Worm (Caenorhabditis elegans) whole organism, L3 larva: ENCODE results near the gene dmsr-5.

Source experiments
- ama-1 ChIP-seq: fragments of 150-350 bp; optimal IDR thresholded peaks from 2 replicates; lab custom pipeline; 2018
- ceh-16 ChIP-seq: sonication (generic microtip); optimal IDR thresholded peaks from 2 replicates; lab custom pipeline; 2017; ENCODE audit warnings: missing biosample characterization, missing genetic modification characterization
- ceh-28 ChIP-seq: fragments of 150-350 bp; optimal IDR thresholded peaks from 2 replicates; lab custom pipeline; 2014; ENCODE audit warnings: missing biosample characterization, missing genetic modification reagents, missing genetic modification characterization
- ceh-82 ChIP-seq: fragments of 150-350 bp; optimal IDR thresholded peaks from 2 replicates; lab custom pipeline; 2014; ENCODE audit warnings: missing biosample characterization, missing genetic modification characterization
- ceh-9 ChIP-seq: sonication (generic microtip); optimal IDR thresholded peaks from 2 replicates; lab custom pipeline; 2018; ENCODE audit warnings: missing biosample characterization, missing genetic modification characterization
- egl-27 ChIP-seq: sonication (generic microtip); optimal IDR thresholded peaks from 4 replicates; lab custom pipeline; 2017; ENCODE audit warnings: missing biosample characterization, missing genetic modification reagents, missing genetic modification characterization
- egl-5 ChIP-seq: fragments of 150-350 bp; optimal IDR thresholded peaks from 2 replicates; lab custom pipeline; 2017; ENCODE audit warnings: missing biosample characterization, missing genetic modification reagents, missing genetic modification characterization, inconsistent platforms
- elt-1 ChIP-seq: fragments of 150-350 bp; optimal IDR thresholded peaks from 2 replicates; lab custom pipeline; 2014; ENCODE audit warnings: missing biosample characterization, missing genetic modification characterization
- elt-2 ChIP-seq: sonication (generic microtip); optimal IDR thresholded peaks from 2 replicates; lab custom pipeline; 2016; ENCODE audit warnings: missing genetic modification reagents, mild to moderate bottlenecking, missing genetic modification characterization, missing compliant biosample characterization
- elt-3 ChIP-seq, 3 experiments: fragments of 150-350 bp in 1 of 3; sonication (generic microtip) in 2 of 3; optimal IDR thresholded peaks; 2 replicates in 2 of 3; 4 replicates in 1 of 3; lab custom pipeline; 2014 to 2017; ENCODE audit warnings: missing biosample characterization in 3 of 3, missing genetic modification characterization in 3 of 3
- fkh-2 ChIP-seq: fragments of 150-350 bp; optimal IDR thresholded peaks from 2 replicates; lab custom pipeline; 2014; ENCODE audit warnings: missing biosample characterization, missing genetic modification reagents, missing genetic modification characterization
- fos-1 ChIP-seq: fragments of 150-350 bp; optimal IDR thresholded peaks from 2 replicates; lab custom pipeline; 2014; ENCODE audit warnings: missing biosample characterization, missing genetic modification characterization
- hmg-11 ChIP-seq: sonication (generic microtip); optimal IDR thresholded peaks from 2 replicates; lab custom pipeline; 2016; ENCODE audit warnings: missing genetic modification characterization, missing compliant biosample characterization
- jun-1 ChIP-seq: fragments of 150-350 bp; optimal IDR thresholded peaks from 2 replicates; lab custom pipeline; 2014; ENCODE audit warnings: missing biosample characterization, missing genetic modification reagents, missing genetic modification characterization
- lin-15B ChIP-seq: fragments of 150-350 bp; optimal IDR thresholded peaks from 2 replicates; lab custom pipeline; 2014; ENCODE audit warnings: missing biosample characterization, missing genetic modification characterization
- nfya-1 ChIP-seq: sonication (generic microtip); optimal IDR thresholded peaks from 2 replicates; lab custom pipeline; 2017; ENCODE audit warnings: missing genetic modification characterization, mild to moderate bottlenecking, missing compliant biosample characterization, antibody characterized with exemption, moderate library complexity; ENCODE audit not compliant: insufficient read depth
- nhr-11 ChIP-seq: fragments of 150-350 bp; optimal IDR thresholded peaks from 2 replicates; lab custom pipeline; 2014; ENCODE audit warnings: missing biosample characterization, missing genetic modification characterization
- nhr-12 ChIP-seq: fragments of 150-350 bp; optimal IDR thresholded peaks from 2 replicates; lab custom pipeline; 2014; ENCODE audit warnings: missing biosample characterization, missing genetic modification characterization
- nhr-23 ChIP-seq: fragments of 150-350 bp; optimal IDR thresholded peaks from 2 replicates; lab custom pipeline; 2014; ENCODE audit warnings: missing biosample characterization, missing genetic modification reagents, missing genetic modification characterization
- nhr-25 ChIP-seq: sonication (generic microtip); optimal IDR thresholded peaks from 2 replicates; lab custom pipeline; 2017; ENCODE audit warnings: missing biosample characterization, missing genetic modification characterization
- nhr-28 ChIP-seq: fragments of 150-350 bp; optimal IDR thresholded peaks from 2 replicates; lab custom pipeline; 2014; ENCODE audit warnings: missing biosample characterization, missing genetic modification characterization
- nhr-43 ChIP-seq: sonication (generic microtip); optimal IDR thresholded peaks from 2 replicates; lab custom pipeline; 2016; ENCODE audit warnings: mild to moderate bottlenecking, missing genetic modification characterization, missing compliant biosample characterization; ENCODE audit not compliant: poor library complexity, severe bottlenecking
- nhr-76 ChIP-seq: fragments of 150-350 bp; sonication (generic microtip); optimal IDR thresholded peaks from 5 replicates; lab custom pipeline; 2014; ENCODE audit warnings: missing biosample characterization, missing genetic modification characterization
- nhr-77 ChIP-seq: fragments of 150-350 bp; optimal IDR thresholded peaks from 2 replicates; lab custom pipeline; 2014; ENCODE audit warnings: missing biosample characterization, missing genetic modification characterization
- pha-4 ChIP-seq: fragments of 150-350 bp; optimal IDR thresholded peaks from 2 replicates; lab custom pipeline; 2014; ENCODE audit warnings: missing biosample characterization, missing genetic modification reagents, missing genetic modification characterization
- skn-1 ChIP-seq: fragments of 150-350 bp; optimal IDR thresholded peaks from 2 replicates; lab custom pipeline; 2014; ENCODE audit warnings: missing biosample characterization, missing genetic modification characterization
- tbx-2 ChIP-seq: sonication (generic microtip); optimal IDR thresholded peaks from 2 replicates; lab custom pipeline; 2016; ENCODE audit warnings: mild to moderate bottlenecking, missing genetic modification characterization, missing compliant biosample characterization
- unc-39 ChIP-seq: sonication (generic microtip); optimal IDR thresholded peaks from 4 replicates; lab custom pipeline; 2017; ENCODE audit warnings: missing biosample characterization, missing genetic modification characterization
- unc-62 ChIP-seq: fragments of 150-350 bp; sonication (generic microtip); optimal IDR thresholded peaks from 4 replicates; lab custom pipeline; 2014; ENCODE audit warnings: missing biosample characterization, missing genetic modification reagents, missing genetic modification characterization
- zag-1 ChIP-seq: fragments of 150-350 bp; optimal IDR thresholded peaks from 2 replicates; lab custom pipeline; 2014; ENCODE audit warnings: missing biosample characterization, missing genetic modification characterization
- ztf-11 ChIP-seq: fragments of 150-350 bp; optimal IDR thresholded peaks from 2 replicates; lab custom pipeline; 2014; ENCODE audit warnings: missing biosample characterization, missing genetic modification characterization
- ztf-4 ChIP-seq: fragments of 150-350 bp; optimal IDR thresholded peaks from 2 replicates; lab custom pipeline; 2014; ENCODE audit warnings: missing biosample characterization, missing genetic modification characterization

The dmsr-5 gene

DNA sequence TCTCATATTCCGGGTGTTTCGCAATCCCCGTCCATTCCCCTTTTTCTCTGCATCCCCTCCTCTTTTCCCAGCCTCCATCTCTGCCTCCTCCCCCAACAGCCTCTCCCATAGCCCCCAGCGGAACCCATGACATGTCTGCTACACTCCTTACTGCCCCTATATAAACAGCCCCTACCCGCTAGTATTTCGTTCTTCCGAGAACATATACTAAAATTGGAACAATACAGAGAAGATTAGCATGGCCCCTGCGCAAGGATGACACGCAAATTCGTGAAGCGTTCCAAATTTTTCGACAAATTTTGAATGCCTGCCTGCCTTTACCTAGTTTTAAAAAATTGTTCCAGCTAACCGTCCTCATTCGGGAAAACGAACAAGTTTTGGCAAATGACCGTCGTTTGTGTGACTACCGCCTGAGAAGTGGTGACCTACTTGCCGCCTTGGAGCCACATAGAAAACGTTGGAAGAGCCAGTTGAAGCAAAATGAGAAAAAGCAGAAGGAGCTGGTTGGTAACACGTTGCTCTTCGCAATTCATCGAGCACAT lies 5.5 kb downstream of the dmsr-5 start (continued):
- peak; percentile 94 for TF ChIP-seq pha-4 (tag; lab: Kevin White, UChicago)
- peak; percentile 14 for TF ChIP-seq fkh-2 (tag; lab: Kevin White, UChicago)
- peak; percentile 57 for TF ChIP-seq ceh-16
- TF ChIP-seq hmg-11 (tag; lab: Kevin White, UChicago), result peak; percentile 100
- peak; percentile 96 for TF ChIP-seq ceh-82
- peak in 1 of 3 experiments; percentile 88 for TF ChIP-seq elt-3 (tag; optimal IDR thresholded peaks at IDR 0.05; lab: Kevin White, UChicago)
- peak; percentile 67 for TF ChIP-seq zag-1 (tag; lab: Kevin White, UChicago)
- peak; percentile 69 for TF ChIP-seq lin-15B (tag; lab: Kevin White, UChicago)
- TF ChIP-seq nhr-43, result peak; percentile 96
- TF ChIP-seq nhr-77 (tag; lab: Kevin White, UChicago), result peak; percentile 87
- TF ChIP-seq ztf-4 (tag; lab: Kevin White, UChicago), result peak; percentile 87
- peak; percentile 58 for TF ChIP-seq skn-1 (tag; lab: Kevin White, UChicago)
- no peak for TF ChIP-seq nhr-28 (tag; lab: Kevin White, UChicago)
- TF ChIP-seq nhr-76 (tag; lab: Kevin White, UChicago), result no peak
- peak; percentile 76 for TF ChIP-seq unc-62 (GFP tag; lab: Kevin White, UChicago)
- TF ChIP-seq nhr-11 (tag; lab: Kevin White, UChicago), result peak; percentile 26
- peak; percentile 43 for TF ChIP-seq ztf-11 (tag; lab: Kevin White, UChicago)

DNA sequence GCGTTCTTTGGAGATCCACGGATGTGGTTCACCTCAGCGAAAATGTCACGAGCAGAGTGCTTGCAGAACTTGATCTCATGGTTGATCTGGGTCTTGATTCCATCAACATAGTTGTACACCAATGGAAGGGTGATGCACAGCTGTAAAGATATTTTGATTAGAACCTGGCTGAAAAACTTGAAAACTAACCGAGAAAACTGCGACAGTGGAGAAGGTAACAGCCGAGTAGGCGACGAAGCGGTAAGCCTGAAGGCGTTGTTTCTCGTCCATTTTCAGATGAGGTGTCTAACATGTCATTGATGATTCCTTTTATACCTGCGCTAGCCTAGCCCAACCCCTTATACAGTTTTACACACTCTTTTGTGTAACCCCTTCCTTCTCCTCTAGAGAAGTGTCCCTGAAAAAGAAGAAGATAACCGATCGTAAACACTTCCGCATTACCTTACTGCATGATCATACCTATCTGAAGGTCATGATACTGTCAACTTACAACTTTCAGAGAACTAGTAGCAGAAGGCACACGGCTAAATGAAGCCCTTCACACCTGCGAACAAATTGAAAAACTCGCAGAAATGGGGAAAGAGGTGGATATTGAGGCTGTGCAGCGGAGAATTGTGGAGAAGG lies 7.4 kb downstream of the dmsr-5 start, which contains the start of gene col-94:
Gene col-94, minus strand, starts transcription at position 313 of the 624 bp plus-strand sequence.
- TF ChIP-seq ama-1 (lab: Kevin White, UChicago) (peak; percentile 3), nhr-25 (tag; lab: Kevin White, UChicago) (peak; percentile 91), ztf-11 (tag; lab: Kevin White, UChicago) (no peak)

DNA sequence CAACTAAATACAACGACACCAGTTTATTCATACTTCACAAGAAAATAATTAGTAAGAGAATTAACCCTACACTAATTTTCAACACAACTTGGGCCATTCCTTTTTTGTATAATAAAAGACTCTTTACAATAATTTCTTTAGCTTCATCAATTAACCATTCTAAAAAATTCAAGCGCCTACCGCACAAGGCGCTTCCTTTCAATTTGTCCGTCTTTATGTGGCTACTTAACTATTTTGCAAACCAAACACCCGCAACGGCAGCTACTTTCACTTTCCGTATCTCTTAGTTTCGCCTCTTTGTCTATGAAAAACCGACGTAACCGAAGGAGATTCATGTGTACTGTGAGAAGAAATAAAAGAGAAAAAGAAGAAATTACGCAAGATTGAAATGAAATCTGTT lies 8.6 kb downstream of the dmsr-5 start:
- TF ChIP-seq nhr-25 (tag; lab: Kevin White, UChicago) (peak; percentile 25), nhr-43 (peak; percentile 48)

DNA sequence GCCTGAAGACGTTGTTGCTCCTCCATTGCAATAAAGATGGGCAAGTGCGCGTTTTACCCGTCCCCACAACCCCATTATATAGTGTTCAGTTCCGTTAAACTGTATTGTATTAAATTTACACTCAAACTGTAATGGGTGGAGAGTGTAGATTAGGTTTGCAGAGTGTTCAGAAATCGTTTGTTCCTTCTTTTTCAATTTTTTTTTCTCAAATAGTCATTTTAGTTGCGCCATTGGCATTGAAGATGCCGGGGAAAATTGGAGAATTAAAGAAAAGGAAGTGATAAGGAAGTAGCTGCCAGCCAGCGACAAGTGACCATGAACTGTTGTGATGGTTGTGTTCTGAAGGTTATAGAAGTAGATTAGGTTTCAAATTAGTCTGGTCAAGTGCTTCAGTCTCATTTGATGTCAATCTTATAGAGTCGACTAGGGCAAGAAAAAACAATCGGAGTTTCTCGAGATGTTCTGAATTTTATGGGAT lies 9.5 kb downstream of the dmsr-5 start, which contains the start of gene col-93:
Gene col-93, minus strand, starts transcription at position 51 of the 478 bp plus-strand sequence.
- TF ChIP-seq pha-4 (tag; lab: Kevin White, UChicago), result no peak
- no peak for TF ChIP-seq zag-1 (tag; lab: Kevin White, UChicago)
- no peak for TF ChIP-seq ceh-28 (tag; lab: Kevin White, UChicago)
- no peak for TF ChIP-seq nhr-12 (tag; lab: Kevin White, UChicago)
- peak; percentile 86 for TF ChIP-seq nhr-25 (tag; lab: Kevin White, UChicago)
- no peak for TF ChIP-seq elt-1 (tag; lab: Kevin White, UChicago)
- TF ChIP-seq egl-5 (tag; lab: Kevin White, UChicago), result no peak
- no peak for TF ChIP-seq elt-2 (tag; lab: Kevin White, UChicago)
- no peak for TF ChIP-seq fkh-2 (tag; lab: Kevin White, UChicago)
- TF ChIP-seq hmg-11 (tag; lab: Kevin White, UChicago), result no peak
- TF ChIP-seq egl-27 (tag; lab: Kevin White, UChicago), result no peak
- TF ChIP-seq ztf-4 (tag; lab: Kevin White, UChicago), result no peak
- peak in 1 of 3 experiments; percentile 49 for TF ChIP-seq elt-3 (tag; optimal IDR thresholded peaks at IDR 0.05; lab: Kevin White, UChicago)
- no peak for TF ChIP-seq ceh-16
- no peak for TF ChIP-seq tbx-2 (tag; lab: Kevin White, UChicago)
- no peak for TF ChIP-seq nfya-1 (tag; lab: Kevin White, UChicago)
- no peak for TF ChIP-seq jun-1 (tag; lab: Kevin White, UChicago)
- TF ChIP-seq nhr-23 (tag; lab: Kevin White, UChicago), result no peak
- TF ChIP-seq nhr-28 (tag; lab: Kevin White, UChicago), result no peak
- TF ChIP-seq skn-1 (tag; lab: Kevin White, UChicago), result no peak
- no peak for TF ChIP-seq ceh-9 (tag; lab: Kevin White, UChicago)
- no peak for TF ChIP-seq unc-39 (tag; lab: Kevin White, UChicago)
- TF ChIP-seq fos-1 (tag; lab: Kevin White, UChicago), result no peak
- TF ChIP-seq unc-62 (GFP tag; lab: Kevin White, UChicago), result peak; percentile 14
- no peak for TF ChIP-seq ztf-11 (tag; lab: Kevin White, UChicago)
